Fruit fly (Drosophila melanogaster) whole organism, embryonic: ENCODE data around the gene SoYb.
A peak's percentile ranks its signal among the peaks of the same experiment; 100 is the strongest.

Experiments used
- Ada2b ChIP-seq: fragments of 200-800 bp; sonication (Bioruptor generic); IDR thresholded peaks from 2 replicates; pipeline ENCODE4 v1.3.6; 2022; ENCODE audit warnings: missing biosample characterization, missing genetic modification characterization
- Adf1 ChIP-seq: fragments of 200-800 bp; sonication (Bioruptor generic); IDR thresholded peaks from 2 replicates; pipeline ENCODE4 v1.3.6; 2022; ENCODE audit warnings: missing biosample characterization, missing genetic modification characterization
- Aef1 ChIP-seq: fragments of 200-800 bp; sonication (Bioruptor generic); IDR thresholded peaks from 3 replicates; pipeline ENCODE4 v1.3.6; 2022; ENCODE audit warnings: missing biosample characterization, missing genetic modification characterization
- CG13624 ChIP-seq: fragments of 200-800 bp; sonication (Bioruptor generic); optimal IDR thresholded peaks from 2 replicates; lab custom pipeline; 2016; ENCODE audit warnings: missing biosample characterization, missing genetic modification characterization
- CG15601 ChIP-seq: fragments of 200-800 bp; sonication (Bioruptor generic); optimal IDR thresholded peaks from 3 replicates; lab custom pipeline; 2019; ENCODE audit warnings: missing biosample characterization, mild to moderate bottlenecking, missing genetic modification characterization, moderate library complexity
- CG16779 ChIP-seq: fragments of 200-800 bp; sonication (Bioruptor generic); IDR thresholded peaks from 2 replicates; pipeline ENCODE4 v1.3.6; 2022; ENCODE audit warnings: missing biosample characterization, missing genetic modification characterization
- CG17912 ChIP-seq: fragments of 200-800 bp; sonication (Bioruptor generic); optimal IDR thresholded peaks from 2 replicates; lab custom pipeline; 2018; ENCODE audit warnings: missing biosample characterization, mild to moderate bottlenecking, missing genetic modification characterization
- CG18011 ChIP-seq: fragments of 200-800 bp; sonication (Bioruptor generic); optimal IDR thresholded peaks from 2 replicates; lab custom pipeline; 2017; ENCODE audit warnings: missing biosample characterization, missing genetic modification characterization, mild to moderate bottlenecking, moderate library complexity, missing genotype
- CG18764 ChIP-seq: fragments of 200-800 bp; sonication (Bioruptor generic); optimal IDR thresholded peaks from 3 replicates; lab custom pipeline; 2016; ENCODE audit warnings: missing biosample characterization, missing genetic modification characterization
- CG4360 ChIP-seq: fragments of 200-800 bp; sonication (Bioruptor generic); IDR thresholded peaks from 2 replicates; pipeline ENCODE4 v1.3.6; 2022; ENCODE audit warnings: missing biosample characterization, missing genetic modification characterization
- CG6791 ChIP-seq: fragments of 200-800 bp; sonication (Bioruptor generic); IDR thresholded peaks from 3 replicates; pipeline ENCODE4 v1.3.6; 2022; ENCODE audit warnings: missing biosample characterization, missing genetic modification characterization; ENCODE audit not compliant: partially characterized antibody
- CG8944 ChIP-seq: fragments of 200-800 bp; sonication (Bioruptor generic); optimal IDR thresholded peaks from 3 replicates; lab custom pipeline; 2016; ENCODE audit warnings: missing biosample characterization, missing genetic modification characterization
- CG9817 ChIP-seq: fragments of 200-800 bp; sonication (Bioruptor generic); optimal IDR thresholded peaks from 2 replicates; lab custom pipeline; 2018; ENCODE audit warnings: missing biosample characterization, mild to moderate bottlenecking, missing genetic modification characterization, moderate library complexity
- Deaf1 ChIP-seq: fragments of 200-800 bp; optimal IDR thresholded peaks from 3 replicates; lab custom pipeline; 2019; ENCODE audit warnings: missing biosample characterization, mild to moderate bottlenecking, missing genetic modification characterization, moderate library complexity
- Doc2 ChIP-seq: fragments of 200-800 bp; sonication (Bioruptor generic); IDR thresholded peaks from 2 replicates; pipeline ENCODE4 v1.3.6; 2022; ENCODE audit warnings: missing biosample characterization, missing genetic modification characterization
- Dref ChIP-seq: fragments of 200-800 bp; sonication (Bioruptor generic); IDR thresholded peaks from 2 replicates; pipeline ENCODE4 v1.3.6; 2022; ENCODE audit warnings: missing biosample characterization, missing genetic modification characterization
- E2f2 ChIP-seq: fragments of 200-800 bp; sonication (Bioruptor generic); IDR thresholded peaks from 2 replicates; pipeline ENCODE4 v1.3.6; 2022; ENCODE audit warnings: missing biosample characterization, missing genetic modification characterization
- Ets65A ChIP-seq: fragments of 200-800 bp; sonication (Bioruptor generic); peaks from one replicate; lab custom pipeline; 2016; ENCODE audit warnings: missing biosample characterization, missing genetic modification characterization
- HLHmδ ChIP-seq: fragments of 200-800 bp; sonication (Bioruptor generic); optimal IDR thresholded peaks from 2 replicates; lab custom pipeline; 2018; ENCODE audit warnings: missing biosample characterization, mild to moderate bottlenecking, missing genetic modification characterization, moderate library complexity
- Med ChIP-seq: fragments of 200-800 bp; sonication (Bioruptor generic); peaks from one replicate; lab custom pipeline; 2016; ENCODE audit warnings: missing biosample characterization, missing genetic modification characterization, mild to moderate bottlenecking, inconsistent platforms, moderate library complexity
- Meics ChIP-seq: fragments of 200-800 bp; sonication (Bioruptor generic); optimal IDR thresholded peaks from 2 replicates; lab custom pipeline; 2017; ENCODE audit warnings: missing biosample characterization, mild to moderate bottlenecking, missing genetic modification characterization
- NK7.1 ChIP-seq: fragments of 200-800 bp; sonication (Bioruptor generic); optimal IDR thresholded peaks from 3 replicates; lab custom pipeline; 2016; ENCODE audit warnings: missing biosample characterization, missing genetic modification characterization
- Scr ChIP-seq: fragments of 200-800 bp; sonication (Bioruptor generic); IDR thresholded peaks from 2 replicates; pipeline ENCODE4 v1.3.6; 2022; ENCODE audit warnings: missing biosample characterization, missing genetic modification characterization; ENCODE audit not compliant: partially characterized antibody
- Sry-β ChIP-seq: fragments of 200-800 bp; sonication (Bioruptor generic); optimal IDR thresholded peaks from 2 replicates; lab custom pipeline; 2018; ENCODE audit warnings: missing biosample characterization, mild to moderate bottlenecking, missing genetic modification characterization, moderate library complexity
- amos ChIP-seq: fragments of 200-800 bp; sonication (Bioruptor generic); IDR thresholded peaks from 2 replicates; pipeline ENCODE4 v1.3.6; 2022; ENCODE audit warnings: missing biosample characterization, missing genetic modification characterization; ENCODE audit not compliant: partially characterized antibody
- btn ChIP-seq: fragments of 200-800 bp; sonication (Bioruptor generic); optimal IDR thresholded peaks from 2 replicates; lab custom pipeline; 2016; ENCODE audit warnings: missing biosample characterization, missing genetic modification characterization
- cg ChIP-seq: fragments of 200-800 bp; sonication (Bioruptor generic); optimal IDR thresholded peaks from 3 replicates; lab custom pipeline; 2019; ENCODE audit warnings: missing biosample characterization, mild to moderate bottlenecking, missing genetic modification characterization, moderate library complexity
- crol ChIP-seq: fragments of 200-800 bp; sonication (Bioruptor generic); IDR thresholded peaks from 2 replicates; pipeline ENCODE4 v1.3.6; 2022; ENCODE audit warnings: missing biosample characterization, missing genetic modification characterization
- crp ChIP-seq, 2 experiments: fragments of 200-800 bp; sonication (Bioruptor generic); optimal IDR thresholded peaks; 2 replicates in 1 of 2; 3 replicates in 1 of 2; lab custom pipeline; 2017; ENCODE audit warnings: missing biosample characterization in 2 of 2, missing genetic modification characterization in 2 of 2, mild to moderate bottlenecking in 1 of 2, moderate library complexity in 1 of 2
- danr ChIP-seq: fragments of 200-800 bp; sonication (Bioruptor generic); IDR thresholded peaks from 2 replicates; pipeline ENCODE4 v1.3.6; 2022; ENCODE audit warnings: missing biosample characterization, missing genetic modification characterization
- dm ChIP-seq: fragments of 200-800 bp; sonication (Bioruptor generic); optimal IDR thresholded peaks from 3 replicates; lab custom pipeline; 2016; ENCODE audit warnings: missing biosample characterization, missing genetic modification characterization
- ftz-f1 ChIP-seq: fragments of 200-800 bp; sonication (Bioruptor generic); optimal IDR thresholded peaks from 2 replicates; lab custom pipeline; 2016; ENCODE audit warnings: missing biosample characterization, missing genetic modification characterization
- hbn ChIP-seq: fragments of 200-800 bp; sonication (Bioruptor generic); IDR thresholded peaks from 2 replicates; pipeline ENCODE4 v1.3.6; 2022; ENCODE audit warnings: missing biosample characterization, missing genetic modification characterization; ENCODE audit not compliant: partially characterized antibody
- jumu ChIP-seq: fragments of 200-800 bp; sonication (Bioruptor generic); optimal IDR thresholded peaks from 3 replicates; lab custom pipeline; 2016; ENCODE audit warnings: missing biosample characterization, missing genetic modification characterization
- kay ChIP-seq: fragments of 200-800 bp; sonication (Bioruptor generic); optimal IDR thresholded peaks from 2 replicates; lab custom pipeline; 2016; ENCODE audit warnings: missing biosample characterization, missing genetic modification characterization
- ken ChIP-seq: fragments of 200-800 bp; sonication (Bioruptor generic); IDR thresholded peaks from 3 replicates; pipeline ENCODE4 v1.3.6; 2022; ENCODE audit warnings: missing biosample characterization, missing genetic modification characterization
- kni ChIP-seq: fragments of 200-800 bp; sonication (Bioruptor generic); optimal IDR thresholded peaks from 3 replicates; lab custom pipeline; 2017; ENCODE audit warnings: mild to moderate bottlenecking, missing biosample characterization, missing genetic modification reagents, missing genetic modification characterization
- nerfin-1 ChIP-seq: fragments of 200-800 bp; sonication (Bioruptor generic); optimal IDR thresholded peaks from 3 replicates; lab custom pipeline; 2019; ENCODE audit warnings: missing biosample characterization, mild to moderate bottlenecking, missing genetic modification characterization, moderate library complexity
- nmo ChIP-seq: fragments of 200-800 bp; sonication (Bioruptor generic); optimal IDR thresholded peaks from 2 replicates; lab custom pipeline; 2018; ENCODE audit warnings: missing biosample characterization, mild to moderate bottlenecking, missing genetic modification characterization, moderate library complexity
- nom ChIP-seq: fragments of 200-800 bp; sonication (Bioruptor generic); optimal IDR thresholded peaks from 2 replicates; lab custom pipeline; 2017; ENCODE audit warnings: missing biosample characterization, missing genetic modification characterization, mild to moderate bottlenecking, moderate library complexity, missing genetic modification reagents
- odd ChIP-seq: fragments of 200-800 bp; sonication (Bioruptor generic); optimal IDR thresholded peaks from 2 replicates; lab custom pipeline; 2017; ENCODE audit warnings: missing biosample characterization, mild to moderate bottlenecking, missing genetic modification characterization
- phol ChIP-seq: fragments of 200-800 bp; sonication (Bioruptor generic); optimal IDR thresholded peaks from 3 replicates; lab custom pipeline; 2018; ENCODE audit warnings: missing biosample characterization, mild to moderate bottlenecking, missing genetic modification characterization, moderate library complexity
- psq ChIP-seq: fragments of 200-800 bp; sonication (Bioruptor generic); optimal IDR thresholded peaks from 2 replicates; lab custom pipeline; 2017; ENCODE audit warnings: missing biosample characterization, missing genetic modification characterization
- sd ChIP-seq: fragments of 200-800 bp; sonication (Bioruptor generic); optimal IDR thresholded peaks from 3 replicates; lab custom pipeline; 2018; ENCODE audit warnings: missing biosample characterization, mild to moderate bottlenecking, missing genetic modification characterization, moderate library complexity
- sna ChIP-seq: fragments of 200-800 bp; sonication (Bioruptor generic); IDR thresholded peaks from 2 replicates; pipeline ENCODE4 v1.3.6; 2022; ENCODE audit warnings: missing biosample characterization, missing genetic modification characterization; ENCODE audit not compliant: partially characterized antibody
- tgo ChIP-seq: fragments of 200-800 bp; sonication (Bioruptor generic); IDR thresholded peaks from 3 replicates; pipeline ENCODE4 v1.3.6; 2022; ENCODE audit warnings: missing biosample characterization, missing genetic modification characterization
- trh ChIP-seq: fragments of 200-800 bp; sonication (Bioruptor generic); optimal IDR thresholded peaks from 2 replicates; lab custom pipeline; 2016; ENCODE audit warnings: missing biosample characterization, missing genetic modification characterization
- unpg ChIP-seq: fragments of 200-800 bp; sonication (Bioruptor generic); optimal IDR thresholded peaks from 3 replicates; lab custom pipeline; 2018; ENCODE audit warnings: missing biosample characterization, mild to moderate bottlenecking, missing genetic modification characterization, moderate library complexity
- wek ChIP-seq: fragments of 200-800 bp; sonication (Bioruptor generic); optimal IDR thresholded peaks from 3 replicates; lab custom pipeline; 2018; ENCODE audit warnings: missing biosample characterization, mild to moderate bottlenecking, missing genetic modification characterization, moderate library complexity

Gene SoYb

dm6 chr2L:10009293-10009695, 6.8 kb upstream of the SoYb start, which contains the start of gene Trp1 (continued):
- TF ChIP-seq E2f2, result peak; percentile 18
- peak; percentile 9 for TF ChIP-seq CG13624
- TF ChIP-seq amos, result peak; percentile 99
- no peak for TF ChIP-seq phol

- TF ChIP-seq sd (tag; lab: Kevin White, UChicago) (peak; percentile 76), Meics (GFP tag; lab: Kevin White, UChicago) (no peak), Aef1 (peak; percentile 37; the same call in 2 of the 3 replicates), CG16779 (no peak), danr (GFP tag; lab: Robert Waterston, UW) (no peak), dm (GFP tag; lab: Kevin White, UChicago) (peak; percentile 47), CG6791 (GFP tag; lab: Robert Waterston, UW) (peak; percentile 35; the same call in 1 of the 3 replicates), CG4360 (GFP tag; lab: Robert Waterston, UW) (peak; percentile 99), Deaf1 (peak; percentile 38), odd (GFP tag; lab: Kevin White, UChicago) (no peak), crol (peak; percentile 61; the same call in 1 of the 2 replicates), kay (no peak), ken (GFP tag; lab: Robert Waterston, UW) (no peak), btn (no peak), nom (GFP tag; lab: Kevin White, UChicago) (peak; percentile 42), NK7.1 (GFP tag; lab: Kevin White, UChicago) (no peak), wek (peak; percentile 15), unpg (GFP tag; lab: Kevin White, UChicago) (no peak), Sry-β (GFP tag; lab: Kevin White, UChicago) (no peak), kni (GFP tag; lab: Kevin White, UChicago) (peak; percentile 58), cg (GFP tag; lab: Kevin White, UChicago) (peak; percentile 42), nmo (GFP tag; lab: Kevin White, UChicago) (no peak), sna (0 out of 2 replicates have a peak, but pooled peaks have one; percentile 44), Dref (GFP tag; lab: Robert Waterston, UW) (no peak), CG8944 (GFP tag; lab: Kevin White, UChicago) (no peak), CG17912 (GFP tag; lab: Kevin White, UChicago) (peak; percentile 9), hbn (peak; percentile 39; the same call in 1 of the 2 replicates), Ets65A (GFP tag; lab: Kevin White, UChicago) (peak; percentile 58), trh (GFP tag; lab: Kevin White, UChicago) (no peak), Adf1 (peak; percentile 97), crp (GFP tag; optimal IDR thresholded peaks at IDR 0.05; lab: Kevin White, UChicago) (no peak), HLHmδ (peak; percentile 67), jumu (GFP tag; lab: Kevin White, UChicago) (peak; percentile 24), Doc2 (GFP tag; lab: Robert Waterston, UW) (no peak), nerfin-1 (tag; lab: Kevin White, UChicago) (peak; percentile 61), tgo (no peak), CG18011 (peak; percentile 93), CG15601 (tag; lab: Kevin White, UChicago) (peak; percentile 77), ftz-f1 (GFP tag; lab: Kevin White, UChicago) (no peak), Ada2b (GFP tag; lab: Robert Waterston, UW) (no peak), psq (no peak), Med (GFP tag; lab: Kevin White, UChicago) (peak; percentile 84), Scr (GFP tag; lab: Robert Waterston, UW) (peak; percentile 17; the same call in 1 of the 2 replicates), CG18764 (no peak), E2f2 (peak; percentile 18; the same call in 1 of the 2 replicates), CG9817 (tag; lab: Kevin White, UChicago) (no peak)
Observed at dm6 chr2L:10004574-10004973, 2.0 kb upstream of the SoYb start.
